Fruit fly (Drosophila melanogaster) whole organism, prepupa: Measurements from ENCODE around the gene CG4815.
"Not testable (repeated sequence)": the region's sequence is repeated elsewhere in the genome, so short reads cannot be mapped to it uniquely, and the experiment has no call there.

Experiments
- CG10631 ChIP-seq: fragments of 200-800 bp; sonication (Bioruptor generic); optimal IDR thresholded peaks from 2 replicates; lab custom pipeline; 2016; ENCODE audit warnings: missing biosample characterization, missing genetic modification characterization
- CG11294 ChIP-seq: fragments of 200-800 bp; sonication (Bioruptor generic); IDR thresholded peaks from 2 replicates; pipeline ENCODE4 v1.3.6; 2022; ENCODE audit warnings: missing biosample characterization, missing genetic modification characterization
- CG11902 ChIP-seq: fragments of 200-800 bp; sonication (Bioruptor generic); optimal IDR thresholded peaks from 3 replicates; lab custom pipeline; 2016; ENCODE audit warnings: missing biosample characterization, missing genetic modification characterization
- CG15336 ChIP-seq: fragments of 200-800 bp; sonication (Bioruptor generic); IDR thresholded peaks from 2 replicates; pipeline ENCODE4 v1.3.6; 2022; ENCODE audit warnings: missing biosample characterization, missing genetic modification characterization
- CG3032 ChIP-seq: fragments of 200-800 bp; optimal IDR thresholded peaks from 2 replicates; lab custom pipeline; 2019; ENCODE audit warnings: missing biosample characterization, mild to moderate bottlenecking, missing genetic modification characterization, moderate library complexity
- CG34406 ChIP-seq: fragments of 200-800 bp; sonication (Bioruptor generic); optimal IDR thresholded peaks from 3 replicates; lab custom pipeline; 2016; ENCODE audit warnings: missing biosample characterization, missing genetic modification characterization
- CG4318 ChIP-seq: fragments of 200-800 bp; sonication (Bioruptor generic); optimal IDR thresholded peaks from 3 replicates; lab custom pipeline; 2017; ENCODE audit warnings: missing biosample characterization, mild to moderate bottlenecking, missing genetic modification characterization
- CG6163 ChIP-seq: fragments of 200-800 bp; sonication (Bioruptor generic); IDR thresholded peaks from 3 replicates; pipeline ENCODE4 v1.3.6; 2022; ENCODE audit warnings: missing biosample characterization, missing genetic modification characterization
- CG6792 ChIP-seq: fragments of 200-800 bp; sonication (Bioruptor generic); optimal IDR thresholded peaks from 3 replicates; lab custom pipeline; 2016; ENCODE audit warnings: missing biosample characterization, missing genetic modification characterization
- CG8119 ChIP-seq: fragments of 200-800 bp; sonication (Bioruptor generic); IDR thresholded peaks from 3 replicates; pipeline ENCODE4 v1.3.6; 2022; ENCODE audit warnings: missing biosample characterization, missing genetic modification characterization
- CG9139 ChIP-seq: fragments of 200-800 bp; sonication (Bioruptor generic); optimal IDR thresholded peaks from 3 replicates; lab custom pipeline; 2017; ENCODE audit warnings: missing biosample characterization, mild to moderate bottlenecking, missing genetic modification characterization
- Eip75B ChIP-seq: fragments of 200-800 bp; sonication (Bioruptor generic); optimal IDR thresholded peaks from 3 replicates; lab custom pipeline; 2016; ENCODE audit warnings: missing biosample characterization, missing genetic modification characterization
- Eip78C ChIP-seq: fragments of 200-800 bp; sonication (Bioruptor generic); peaks from one replicate; lab custom pipeline; 2016; ENCODE audit warnings: missing biosample characterization, missing genetic modification characterization
- Ets21C ChIP-seq: fragments of 200-800 bp; sonication (Bioruptor generic); optimal IDR thresholded peaks from 3 replicates; lab custom pipeline; 2016; ENCODE audit warnings: missing biosample characterization, missing genetic modification characterization
- Gug ChIP-seq: fragments of 200-800 bp; sonication (Bioruptor generic); IDR thresholded peaks from 2 replicates; pipeline ENCODE4 v1.3.6; 2022; ENCODE audit warnings: missing biosample characterization, missing genetic modification characterization
- Hr38 ChIP-seq: sonication (Bioruptor generic); optimal IDR thresholded peaks from 2 replicates; lab custom pipeline; 2016; ENCODE audit warnings: missing biosample characterization, missing genetic modification characterization
- OdsH ChIP-seq: fragments of 200-800 bp; sonication (Bioruptor generic); optimal IDR thresholded peaks from 3 replicates; lab custom pipeline; 2016; ENCODE audit warnings: missing biosample characterization, missing genetic modification characterization
- Smox ChIP-seq: fragments of 200-800 bp; sonication (Bioruptor generic); optimal IDR thresholded peaks from 3 replicates; lab custom pipeline; 2016; ENCODE audit warnings: missing biosample characterization, missing genetic modification characterization
- Sox15 ChIP-seq: fragments of 200-800 bp; sonication (Bioruptor generic); optimal IDR thresholded peaks from 3 replicates; lab custom pipeline; 2016; ENCODE audit warnings: missing biosample characterization, missing genetic modification characterization
- acj6 ChIP-seq: fragments of 200-800 bp; sonication (Bioruptor generic); optimal IDR thresholded peaks from 3 replicates; lab custom pipeline; 2016; ENCODE audit warnings: missing biosample characterization, missing genetic modification characterization
- cyc ChIP-seq: fragments of 200-800 bp; sonication (Bioruptor generic); optimal IDR thresholded peaks from 3 replicates; lab custom pipeline; 2016; ENCODE audit warnings: missing biosample characterization, missing genetic modification characterization
- dsx ChIP-seq: fragments of 200-800 bp; optimal IDR thresholded peaks from 3 replicates; lab custom pipeline; 2019; ENCODE audit warnings: missing biosample characterization, mild to moderate bottlenecking, missing genetic modification characterization, moderate library complexity; ENCODE audit not compliant: poor library complexity, severe bottlenecking
- eg ChIP-seq: fragments of 200-800 bp; sonication (Bioruptor generic); IDR thresholded peaks from 3 replicates; pipeline ENCODE4 v1.3.6; 2022; ENCODE audit warnings: missing biosample characterization, missing genetic modification characterization
- esn ChIP-seq: fragments of 200-800 bp; sonication (Bioruptor generic); optimal IDR thresholded peaks from 2 replicates; lab custom pipeline; 2016; ENCODE audit warnings: missing biosample characterization, mild to moderate bottlenecking, missing genetic modification characterization, moderate library complexity
- fd59A ChIP-seq: fragments of 200-800 bp; sonication (Bioruptor generic); optimal IDR thresholded peaks from 2 replicates; lab custom pipeline; 2017; ENCODE audit warnings: missing biosample characterization, mild to moderate bottlenecking, missing genetic modification characterization, missing genetic modification reagents
- fkh ChIP-seq: fragments of 200-800 bp; sonication (Bioruptor generic); optimal IDR thresholded peaks from 3 replicates; lab custom pipeline; 2017; ENCODE audit warnings: missing biosample characterization, mild to moderate bottlenecking, missing genetic modification characterization, moderate library complexity
- pdm3 ChIP-seq: fragments of 200-800 bp; sonication (Bioruptor generic); optimal IDR thresholded peaks from 3 replicates; lab custom pipeline; 2016; ENCODE audit warnings: missing biosample characterization, missing genetic modification characterization
- salr ChIP-seq, 2 experiments: fragments of 200-800 bp; sonication (Bioruptor generic); optimal IDR thresholded peaks; 3 replicates each; lab custom pipeline; 2016 to 2018; ENCODE audit warnings: missing biosample characterization in 2 of 2, missing genetic modification characterization in 2 of 2, mild to moderate bottlenecking in 1 of 2
- spab ChIP-seq: fragments of 200-800 bp; sonication (Bioruptor generic); optimal IDR thresholded peaks from 2 replicates; lab custom pipeline; 2017; ENCODE audit warnings: missing biosample characterization, mild to moderate bottlenecking, missing genetic modification characterization, missing genetic modification reagents
- svp ChIP-seq: fragments of 200-800 bp; sonication (Bioruptor generic); peaks from one replicate; lab custom pipeline; 2016; ENCODE audit warnings: missing biosample characterization, missing genetic modification characterization
- topi ChIP-seq: fragments of 200-800 bp; sonication (Bioruptor generic); optimal IDR thresholded peaks from 3 replicates; lab custom pipeline; 2016; ENCODE audit warnings: missing biosample characterization, missing genetic modification characterization

The CG4815 gene

DNA sequence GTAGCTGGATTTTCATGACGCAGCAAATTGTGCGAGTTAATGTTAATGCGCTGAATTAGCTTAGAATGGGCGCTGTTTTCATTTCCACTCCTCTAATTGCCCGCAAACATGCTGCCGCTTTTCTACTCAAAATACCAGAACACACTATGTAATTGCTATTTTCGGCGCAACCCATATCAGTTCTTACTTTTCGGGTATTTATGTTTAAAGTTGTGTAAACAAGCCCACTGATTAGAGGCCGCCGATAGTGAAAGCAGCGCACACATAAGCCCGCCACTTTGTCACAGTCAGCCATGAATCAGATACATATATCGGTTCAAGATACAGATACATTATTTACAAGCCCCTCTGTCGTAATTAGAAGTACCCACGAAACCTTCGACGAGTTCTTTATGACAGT is 3.8 kb downstream of the CG4815 start:
- TF ChIP-seq Sox15 (GFP tag; lab: Kevin White, UChicago) (no peak), fkh (peak; percentile 88), dsx (GFP tag; lab: Kevin White, UChicago) (no peak)

DNA sequence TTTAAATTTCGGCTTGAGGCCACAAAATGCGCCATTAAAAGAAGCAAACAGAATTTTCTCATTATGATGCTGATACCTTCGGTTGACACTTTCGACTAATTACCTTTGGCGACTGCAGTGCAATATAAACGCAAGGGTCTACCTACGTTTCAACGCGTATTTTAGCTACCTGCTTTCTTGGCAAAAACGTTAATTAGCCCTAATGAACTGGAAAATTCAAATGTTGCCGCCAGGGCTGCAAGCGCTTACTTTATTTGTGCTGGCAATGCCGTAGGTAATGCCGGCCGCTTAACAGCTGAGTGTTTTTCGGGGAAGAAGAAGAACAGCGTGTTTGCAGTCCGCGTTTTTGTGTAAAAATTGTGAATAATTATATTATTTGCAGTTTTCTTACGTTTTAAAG is 27.4 kb downstream of the CG4815 start, which contains the start of the genes CG31131 and CG4849:
Gene CG31131, minus strand, starts transcription at position 101 of the 400 bp plus-strand sequence.
Gene CG4849, plus strand, starts transcription at position 297 of the 400 bp plus-strand sequence.
- TF ChIP-seq svp (GFP tag; lab: Kevin White, UChicago); CG15336 (GFP tag; lab: Robert Waterston, UW); CG34406 (GFP tag; lab: Kevin White, UChicago): not testable (repeated sequence)

DNA sequence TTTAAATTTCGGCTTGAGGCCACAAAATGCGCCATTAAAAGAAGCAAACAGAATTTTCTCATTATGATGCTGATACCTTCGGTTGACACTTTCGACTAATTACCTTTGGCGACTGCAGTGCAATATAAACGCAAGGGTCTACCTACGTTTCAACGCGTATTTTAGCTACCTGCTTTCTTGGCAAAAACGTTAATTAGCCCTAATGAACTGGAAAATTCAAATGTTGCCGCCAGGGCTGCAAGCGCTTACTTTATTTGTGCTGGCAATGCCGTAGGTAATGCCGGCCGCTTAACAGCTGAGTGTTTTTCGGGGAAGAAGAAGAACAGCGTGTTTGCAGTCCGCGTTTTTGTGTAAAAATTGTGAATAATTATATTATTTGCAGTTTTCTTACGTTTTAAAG is 30.1 kb downstream of the CG4815 start, which contains the start of gene CG31253:
Gene CG31253, minus strand, starts transcription at position 101 of the 400 bp plus-strand sequence.
- TF ChIP-seq topi (GFP tag; lab: Kevin White, UChicago); cyc (GFP tag; lab: Kevin White, UChicago); salr (GFP tag; optimal IDR thresholded peaks at IDR 0.05; lab: Kevin White, UChicago): not testable (repeated sequence)

DNA sequence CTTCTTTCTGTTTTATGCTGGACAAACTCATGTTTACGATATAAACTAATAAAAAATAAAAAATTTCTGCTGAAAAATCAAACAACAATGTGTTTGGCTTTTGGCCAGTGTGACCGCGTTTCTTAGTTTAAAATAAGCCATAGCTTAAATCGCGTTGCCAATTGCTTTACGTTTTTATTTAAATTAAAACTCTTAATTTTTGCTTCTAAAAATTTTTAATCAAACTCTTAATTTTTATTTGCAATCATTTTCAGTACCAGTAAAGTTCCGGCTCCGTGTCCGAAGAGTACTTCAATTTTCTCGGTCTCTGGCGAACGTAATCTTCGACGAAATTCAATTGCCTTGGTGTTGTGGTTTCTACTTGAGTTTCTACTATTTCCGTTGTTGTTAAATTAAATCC is 31.4 kb downstream of the CG4815 start, which contains the start of the genes CG42487 and CG4884:
Gene CG42487, minus strand, starts transcription at position 101 of the 400 bp plus-strand sequence.
Gene CG4884, minus strand, starts transcription at position 101 of the 400 bp plus-strand sequence.
- TF ChIP-seq CG6163 (GFP tag; lab: Robert Waterston, UW); CG34406 (GFP tag; lab: Kevin White, UChicago); pdm3: not testable (repeated sequence)

DNA sequence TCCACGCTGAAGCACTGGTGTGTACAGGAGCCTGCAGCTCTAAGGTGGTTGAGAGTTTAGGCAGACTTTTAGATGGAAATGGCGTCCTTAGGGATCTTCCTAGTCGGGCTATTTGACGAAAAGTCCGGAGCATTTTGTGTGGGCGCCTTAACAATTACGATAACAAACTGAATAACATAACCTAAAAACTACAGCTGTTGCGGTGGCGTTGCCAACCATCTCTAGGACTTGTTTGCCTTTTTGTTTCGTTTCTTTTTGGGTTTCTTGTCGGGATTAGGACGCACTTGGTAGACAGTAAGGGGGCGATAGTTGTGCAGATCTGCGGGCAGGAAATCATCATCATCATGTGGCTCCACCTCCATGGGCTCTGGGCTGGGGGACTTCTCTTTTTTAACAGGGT is 32.6 kb downstream of the CG4815 start:
- TF ChIP-seq CG6792 (GFP tag; lab: Kevin White, UChicago) (no peak), CG6163 (GFP tag; lab: Robert Waterston, UW) (no peak), esn (GFP tag; lab: Kevin White, UChicago) (no peak), Smox (GFP tag; lab: Kevin White, UChicago) (no peak), CG9139 (GFP tag; lab: Kevin White, UChicago) (no peak), CG11902 (GFP tag; lab: Kevin White, UChicago) (no peak), CG3032 (no peak), CG4318 (GFP tag; lab: Kevin White, UChicago) (no peak), Sox15 (GFP tag; lab: Kevin White, UChicago) (no peak), salr (GFP tag; optimal IDR thresholded peaks at IDR 0.05; lab: Kevin White, UChicago) (no peak), OdsH (GFP tag; lab: Kevin White, UChicago) (no peak), spab (GFP tag; lab: Kevin White, UChicago) (no peak), pdm3 (no peak), Ets21C (GFP tag; lab: Kevin White, UChicago) (no peak), CG10631 (GFP tag; lab: Kevin White, UChicago) (no peak), cyc (GFP tag; lab: Kevin White, UChicago) (no peak), fd59A (GFP tag; lab: Kevin White, UChicago) (no peak)

DNA sequence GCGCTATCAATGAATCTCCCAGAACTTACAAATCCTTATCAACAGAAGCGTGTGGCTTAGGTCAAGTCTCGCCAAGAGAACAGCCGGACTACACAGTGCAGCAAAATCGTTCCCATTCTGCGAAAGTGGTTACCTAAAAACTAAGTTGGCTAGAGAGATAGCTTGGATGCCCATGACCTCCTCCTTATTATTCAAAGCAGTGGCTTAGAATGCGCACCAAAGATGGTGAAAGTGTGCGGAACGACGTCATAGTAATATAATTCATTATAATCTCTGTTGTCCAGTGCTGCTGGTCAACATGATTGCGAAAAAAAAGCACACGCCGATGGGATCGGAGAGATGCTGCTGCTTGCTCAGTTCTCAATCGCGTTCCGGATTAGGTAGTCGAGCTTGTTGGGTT is 36.0 kb downstream of the CG4815 start, which contains the start of gene Nep7:
Gene Nep7, plus strand, starts transcription at position 385 of the 400 bp plus-strand sequence.
- peak; percentile 73 for TF ChIP-seq Eip78C (GFP tag; lab: Kevin White, UChicago)
- no peak for TF ChIP-seq Eip75B (GFP tag; lab: Kevin White, UChicago)
- TF ChIP-seq dsx (GFP tag; lab: Kevin White, UChicago), result no peak
- TF ChIP-seq acj6, result no peak
- peak; percentile 42; the same call in 1 of the 2 replicates for TF ChIP-seq CG15336 (GFP tag; lab: Robert Waterston, UW)
- no peak for TF ChIP-seq Smox (GFP tag; lab: Kevin White, UChicago)
- peak; percentile 66 for TF ChIP-seq eg (GFP tag; lab: Robert Waterston, UW)
- peak; percentile 35; the same call in 1 of the 2 replicates for TF ChIP-seq Gug
- TF ChIP-seq CG11294 (GFP tag; lab: Robert Waterston, UW), result peak; percentile 39; the same call in 1 of the 2 replicates
- peak; percentile 38; the same call in 2 of the 3 replicates for TF ChIP-seq CG8119 (GFP tag; lab: Robert Waterston, UW)
- TF ChIP-seq svp (GFP tag; lab: Kevin White, UChicago), result peak; percentile 82
- TF ChIP-seq Hr38 (GFP tag; lab: Kevin White, UChicago), result no peak
- 0 out of 3 replicates have a peak, but pooled peaks have one; percentile 23 for TF ChIP-seq CG6163 (GFP tag; lab: Robert Waterston, UW)
